Worm (Caenorhabditis elegans): ENCODE results near the gene C56C10.4.

The C56C10.4 gene

ce11 chrII:6587264-6587870 lies 4.5 kb downstream of the C56C10.4 start, which contains the start of gene C56C10.7 (continued):
- TF ChIP-seq nhr-28 (tag; optimal IDR thresholded peaks at IDR 0.05) = no peak
- no peak for TF ChIP-seq zag-1 (tag; optimal IDR thresholded peaks at IDR 0.05)
- TF ChIP-seq zfp-2 (tag; optimal IDR thresholded peaks at IDR 0.05) = no peak
- peak; percentile 72 for TF ChIP-seq arid-1 (GFP tag; conservative IDR thresholded peaks at IDR 0.05)
- TF ChIP-seq aly-2 (tag; optimal IDR thresholded peaks at IDR 0.05) = no peak
- peak; percentile 3 for TF ChIP-seq Y5F2A.4 (GFP tag; optimal IDR thresholded peaks at IDR 0.05)
- peak; percentile 73 for TF ChIP-seq T20F7.1 (GFP tag; optimal IDR thresholded peaks at IDR 0.05)
- TF ChIP-seq hlh-30 (tag; optimal IDR thresholded peaks at IDR 0.05; ENCODE audit: insufficient read depth) = no peak
- no peak for TF ChIP-seq saeg-2 (GFP tag; IDR thresholded peaks at IDR 0.05)
- TF ChIP-seq zip-2 (tag; optimal IDR thresholded peaks at IDR 0.05) = no peak
- TF ChIP-seq mxl-2 (GFP tag; conservative IDR thresholded peaks at IDR 0.05) = no peak
- no peak for TF ChIP-seq dmd-9 (GFP tag; IDR thresholded peaks at IDR 0.05)
- peak; percentile 31 for TF ChIP-seq F10B5.3 (tag; optimal IDR thresholded peaks at IDR 0.05)
- no peak for TF ChIP-seq fkh-10 (GFP tag; optimal IDR thresholded peaks at IDR 0.05)
- no peak for TF ChIP-seq D1046.2 (GFP tag; IDR thresholded peaks at IDR 0.05)
- peak; percentile 74 for TF ChIP-seq ama-1 (optimal IDR thresholded peaks at IDR 0.05)
- no peak for TF ChIP-seq sdz-12 (GFP tag; optimal IDR thresholded peaks at IDR 0.05)
- no peak for TF ChIP-seq lin-13 (GFP tag; optimal IDR thresholded peaks at IDR 0.05)
- TF ChIP-seq skn-1 (tag; optimal IDR thresholded peaks at IDR 0.05) = no peak
- 0 out of 2 replicates have a peak, but pooled peaks have one; percentile 16 for TF ChIP-seq tra-1 (GFP tag; IDR thresholded peaks at IDR 0.05)
- no peak for TF ChIP-seq nhr-25 (tag; optimal IDR thresholded peaks at IDR 0.05; ENCODE audit: borderline replicate concordance, insufficient read depth)
- peak; percentile 30 for TF ChIP-seq mep-1 (tag; optimal IDR thresholded peaks at IDR 0.05)
- TF ChIP-seq F37D6.2 (tag; optimal IDR thresholded peaks at IDR 0.05) = no peak
- no peak for TF ChIP-seq spr-3 (GFP tag; optimal IDR thresholded peaks at IDR 0.05)
- no peak for TF ChIP-seq R02D3.7 (tag; optimal IDR thresholded peaks at IDR 0.05)
- peak in 1 of 2 experiments; percentile 64 for TF ChIP-seq lsy-2 (tag; optimal IDR thresholded peaks at IDR 0.05)
- no peak for TF ChIP-seq hlh-11 (tag; optimal IDR thresholded peaks at IDR 0.05)

ce11 chrII:6588605-6589292 lies 5.9 kb downstream of the C56C10.4 start, which contains the start of gene icd-1:
Gene icd-1, minus strand, starts transcription at chrII:6588655.
- TF ChIP-seq ceh-44 (GFP tag; IDR thresholded peaks at IDR 0.05) (0 out of 2 replicates have a peak, but pooled peaks have one; percentile 30), lin-13 (GFP tag; optimal IDR thresholded peaks at IDR 0.05) (peak; percentile 92), nhr-11 (tag; optimal IDR thresholded peaks at IDR 0.05) (peak; percentile 95), ceh-28 (tag; optimal IDR thresholded peaks at IDR 0.05) (peak; percentile 47), cey-2 (tag; optimal IDR thresholded peaks at IDR 0.05; ENCODE audit: borderline replicate concordance, insufficient read depth) (no peak), aly-2 (tag; optimal IDR thresholded peaks at IDR 0.05) (peak; percentile 6), nhr-41 (GFP tag; IDR thresholded peaks at IDR 0.05) (peak; percentile 62; the same call in 1 of the 2 replicates), aha-1 (tag) (peak; percentile 99), mep-1 (tag; optimal IDR thresholded peaks at IDR 0.05) (peak; percentile 97), zip-11 (GFP tag; IDR thresholded peaks at IDR 0.05) (no peak), mdl-1 (tag; optimal IDR thresholded peaks at IDR 0.05) (peak; percentile 56 to 77), spr-1 (tag; optimal IDR thresholded peaks at IDR 0.05) (peak; percentile 81), egl-27 (tag; optimal IDR thresholded peaks at IDR 0.05) (no peak), T20F7.1 (GFP tag; optimal IDR thresholded peaks at IDR 0.05) (peak; percentile 90), mxl-2 (GFP tag; conservative IDR thresholded peaks at IDR 0.05) (no peak), pha-4 (GFP tag; IDR thresholded peaks at IDR 0.05) (peak; percentile 94), pha-4 (tag; optimal IDR thresholded peaks at IDR 0.05) (peak; percentile 79), lin-29 (GFP tag; IDR thresholded peaks at IDR 0.05) (peak; percentile 72), F10B5.3 (tag; optimal IDR thresholded peaks at IDR 0.05) (peak; percentile 69), egl-43 (GFP tag; IDR thresholded peaks at IDR 0.05) (peak; percentile 78), madf-5 (GFP tag; IDR thresholded peaks at IDR 0.05) (no peak), dmd-9 (GFP tag; IDR thresholded peaks at IDR 0.05) (no peak), lsy-2 (tag; optimal IDR thresholded peaks at IDR 0.05) (peak; percentile 91 to 95), zip-2 (tag; optimal IDR thresholded peaks at IDR 0.05) (peak; percentile 75), F26F4.8 (GFP tag; conservative IDR thresholded peaks at IDR 0.05) (no peak), dmd-6 (GFP tag; IDR thresholded peaks at IDR 0.05) (peak; percentile 91), nhr-102 (tag; optimal IDR thresholded peaks at IDR 0.05) (peak; percentile 93), jun-1 (tag; optimal IDR thresholded peaks at IDR 0.05) (peak; percentile 79), daf-16 (GFP tag; optimal IDR thresholded peaks at IDR 0.05) (peak; percentile 15 to 88), daf-16 (tag; optimal IDR thresholded peaks at IDR 0.05) (peak; percentile 57)
